Worm (Caenorhabditis elegans) whole organism, mixed stage, embryonic: ENCODE results near the gene cutl-25.

Experiments used
- blmp-1 ChIP-seq: fragments of 150-350 bp; optimal IDR thresholded peaks from 2 replicates; lab custom pipeline; 2014; ENCODE audit warnings: missing biosample characterization, missing genetic modification characterization
- ceh-39 ChIP-seq: fragments of 150-350 bp; optimal IDR thresholded peaks from 2 replicates; lab custom pipeline; 2014; ENCODE audit warnings: missing biosample characterization, missing genetic modification characterization
- ceh-43 ChIP-seq: fragments of 200-800 bp; sonication (Bioruptor generic); optimal IDR thresholded peaks from 2 replicates; lab custom pipeline; 2018; ENCODE audit warnings: mild to moderate bottlenecking, missing genetic modification characterization, moderate library complexity, missing compliant biosample characterization
- ceh-83 ChIP-seq: fragments of 200-800 bp; sonication (Bioruptor generic); optimal IDR thresholded peaks from 2 replicates; lab custom pipeline; 2018; ENCODE audit warnings: mild to moderate bottlenecking, missing genetic modification characterization, missing compliant biosample characterization
- ces-1 ChIP-seq: fragments of 150-350 bp; optimal IDR thresholded peaks from 2 replicates; lab custom pipeline; 2014; ENCODE audit warnings: missing biosample characterization, missing genetic modification reagents, missing genetic modification characterization
- cnd-1 ChIP-seq: fragments of 200-800 bp; sonication (Bioruptor generic); optimal IDR thresholded peaks from 2 replicates; lab custom pipeline; 2018; ENCODE audit warnings: mild to moderate bottlenecking, missing genetic modification characterization, missing compliant biosample characterization
- drap-1 ChIP-seq: fragments of 200-800 bp; sonication (Bioruptor generic); optimal IDR thresholded peaks from 3 replicates; lab custom pipeline; 2018; ENCODE audit warnings: mild to moderate bottlenecking, missing genetic modification characterization, missing compliant biosample characterization
- elt-1 ChIP-seq: sonication (generic microtip); optimal IDR thresholded peaks from 2 replicates; lab custom pipeline; 2017; ENCODE audit warnings: missing genetic modification characterization, mild to moderate bottlenecking, missing compliant biosample characterization, antibody characterized with exemption, moderate library complexity, borderline replicate concordance; ENCODE audit not compliant: insufficient read depth
- elt-3 ChIP-seq: fragments of 150-350 bp; optimal IDR thresholded peaks from 2 replicates; lab custom pipeline; 2014; ENCODE audit warnings: missing biosample characterization, missing genetic modification characterization
- flh-1 ChIP-seq: fragments of 200-800 bp; sonication (Bioruptor generic); optimal IDR thresholded peaks from 2 replicates; lab custom pipeline; 2018; ENCODE audit warnings: mild to moderate bottlenecking, missing genetic modification characterization, moderate library complexity, missing compliant biosample characterization
- ham-2 ChIP-seq: fragments of 200-800 bp; sonication (Bioruptor generic); optimal IDR thresholded peaks from 2 replicates; lab custom pipeline; 2018; ENCODE audit warnings: mild to moderate bottlenecking, missing genetic modification characterization, missing compliant biosample characterization
- hlh-1 ChIP-seq: fragments of 150-350 bp; optimal IDR thresholded peaks from 2 replicates; lab custom pipeline; 2014; ENCODE audit warnings: missing biosample characterization, missing genetic modification reagents, missing genetic modification characterization
- lin-13 ChIP-seq: fragments of 150-350 bp; optimal IDR thresholded peaks from 2 replicates; lab custom pipeline; 2014; ENCODE audit warnings: missing biosample characterization, missing genetic modification characterization
- lin-32 ChIP-seq: fragments of 200-800 bp; sonication (Bioruptor generic); optimal IDR thresholded peaks from 2 replicates; lab custom pipeline; 2018; ENCODE audit warnings: mild to moderate bottlenecking, missing genetic modification characterization, missing compliant biosample characterization
- lsy-2 ChIP-seq: fragments of 150-350 bp; optimal IDR thresholded peaks from 2 replicates; lab custom pipeline; 2014; ENCODE audit warnings: missing biosample characterization, missing genetic modification characterization
- mep-1 ChIP-seq: fragments of 150-350 bp; optimal IDR thresholded peaks from 2 replicates; lab custom pipeline; 2017; ENCODE audit warnings: missing biosample characterization, missing genetic modification reagents, missing genetic modification characterization, inconsistent platforms
- mls-2 ChIP-seq: sonication (generic microtip); optimal IDR thresholded peaks from 2 replicates; lab custom pipeline; 2016; ENCODE audit warnings: mild to moderate bottlenecking, missing genetic modification characterization, moderate library complexity, missing compliant biosample characterization
- nhr-12 ChIP-seq: fragments of 150-350 bp; optimal IDR thresholded peaks from 2 replicates; lab custom pipeline; 2014; ENCODE audit warnings: missing biosample characterization, missing genetic modification characterization
- nhr-2 ChIP-seq: fragments of 150-350 bp; optimal IDR thresholded peaks from 2 replicates; lab custom pipeline; 2014; ENCODE audit warnings: missing biosample characterization, missing genetic modification characterization
- nhr-28 ChIP-seq: fragments of 150-350 bp; optimal IDR thresholded peaks from 2 replicates; lab custom pipeline; 2014; ENCODE audit warnings: missing biosample characterization, missing genetic modification characterization
- pha-4 ChIP-seq: fragments of 150-350 bp; optimal IDR thresholded peaks from 2 replicates; lab custom pipeline; 2018; ENCODE audit warnings: missing biosample characterization, missing genetic modification reagents, missing genetic modification characterization
- sptf-1 ChIP-seq: sonication (generic microtip); optimal IDR thresholded peaks from 2 replicates; lab custom pipeline; 2017; ENCODE audit warnings: mild to moderate bottlenecking, missing genetic modification characterization, moderate library complexity, missing compliant biosample characterization
- tbx-8 ChIP-seq: fragments of 200-800 bp; sonication (Bioruptor generic); optimal IDR thresholded peaks from 2 replicates; lab custom pipeline; 2018; ENCODE audit warnings: mild to moderate bottlenecking, missing genetic modification characterization, moderate library complexity, missing compliant biosample characterization
- unc-120 ChIP-seq: sonication (generic microtip); optimal IDR thresholded peaks from 2 replicates; lab custom pipeline; 2017; ENCODE audit warnings: missing genetic modification characterization, missing compliant biosample characterization; ENCODE audit not compliant: poor library complexity, severe bottlenecking
- unc-39 ChIP-seq: fragments of 150-350 bp; optimal IDR thresholded peaks from 2 replicates; lab custom pipeline; 2014; ENCODE audit warnings: missing biosample characterization, missing genetic modification characterization
- unc-62 ChIP-seq: fragments of 150-350 bp; optimal IDR thresholded peaks from 2 replicates; lab custom pipeline; 2014; ENCODE audit warnings: missing biosample characterization, missing genetic modification reagents, missing genetic modification characterization
- zip-8 ChIP-seq: fragments of 150-350 bp; optimal IDR thresholded peaks from 2 replicates; lab custom pipeline; 2014; ENCODE audit warnings: missing biosample characterization, missing genetic modification characterization
- ztf-11 ChIP-seq: fragments of 150-350 bp; optimal IDR thresholded peaks from 2 replicates; lab custom pipeline; 2014; ENCODE audit warnings: missing biosample characterization, missing genetic modification characterization

The cutl-25 gene

ce11 chrIII:3047040-3047439 is at the start of gene cutl-25:
TSS of gene cutl-25 (minus strand) at chrIII:3047140.
- TF ChIP-seq unc-120 (tag; lab: Kevin White, UChicago) (no peak), elt-3 (tag; lab: Kevin White, UChicago) (no peak), tbx-8 (GFP tag; lab: Kevin White, UChicago) (no peak), flh-1 (GFP tag; lab: Kevin White, UChicago) (no peak), hlh-1 (tag; lab: Kevin White, UChicago) (no peak), unc-62 (no peak), ceh-39 (tag; lab: Kevin White, UChicago) (no peak), zip-8 (tag; lab: Kevin White, UChicago) (no peak), pha-4 (tag; lab: Kevin White, UChicago) (no peak), ceh-43 (GFP tag; lab: Kevin White, UChicago) (no peak), mls-2 (tag; lab: Kevin White, UChicago) (no peak), nhr-2 (tag; lab: Kevin White, UChicago) (no peak), nhr-28 (tag; lab: Kevin White, UChicago) (no peak), nhr-12 (tag; lab: Kevin White, UChicago) (no peak)

DNA sequence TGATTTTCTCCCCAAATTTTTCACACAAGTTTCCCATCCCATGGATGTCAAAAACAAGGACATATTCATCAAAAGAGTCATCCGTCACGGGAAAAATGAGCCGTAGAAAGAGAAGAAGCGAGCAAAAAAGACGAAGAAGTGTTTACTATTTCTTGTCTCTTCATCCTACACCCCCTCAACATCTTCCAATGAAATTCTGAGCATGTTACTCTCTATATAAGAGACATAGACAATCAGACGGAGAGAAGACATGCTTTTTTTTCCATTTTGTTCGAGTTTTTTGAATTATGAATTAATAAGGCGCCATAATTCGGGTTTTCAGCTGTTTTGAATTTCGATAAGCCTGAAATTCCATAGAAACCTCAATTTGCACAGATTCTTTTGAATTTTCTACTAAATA is 49.2 kb upstream of the cutl-25 start:
- TF ChIP-seq elt-1 (tag; lab: Kevin White, UChicago) (no peak), ces-1 (peak; percentile 27)

DNA sequence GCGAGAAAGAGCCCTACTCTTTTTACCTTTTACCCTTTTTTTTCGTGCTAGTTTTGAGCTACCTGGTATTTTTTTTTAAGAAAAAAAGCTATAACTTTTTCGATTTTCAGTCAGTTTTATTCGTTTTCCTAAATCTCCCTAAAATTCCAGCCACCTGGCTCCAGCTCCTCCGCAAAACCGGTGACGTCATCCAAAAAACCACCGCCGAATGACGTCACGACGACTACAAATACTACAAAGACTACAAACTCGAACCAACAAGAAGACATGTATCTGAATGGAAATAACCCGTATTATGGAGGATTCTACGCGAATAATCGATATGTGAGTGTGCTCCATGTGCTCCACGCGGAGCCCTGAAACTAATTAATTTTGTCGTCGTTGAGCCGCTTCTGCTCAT is 47.8 kb upstream of the cutl-25 start:
- no peak for TF ChIP-seq elt-3 (tag; lab: Kevin White, UChicago)
- no peak for TF ChIP-seq mep-1 (tag; lab: Kevin White, UChicago)
- peak; percentile 90 for TF ChIP-seq zip-8 (tag; lab: Kevin White, UChicago)
- TF ChIP-seq lin-32 (GFP tag; lab: Kevin White, UChicago) = no peak
- no peak for TF ChIP-seq cnd-1 (tag; lab: Kevin White, UChicago)
- TF ChIP-seq nhr-28 (tag; lab: Kevin White, UChicago) = no peak
- no peak for TF ChIP-seq mls-2 (tag; lab: Kevin White, UChicago)
- no peak for TF ChIP-seq flh-1 (GFP tag; lab: Kevin White, UChicago)
- no peak for TF ChIP-seq blmp-1 (tag; lab: Kevin White, UChicago)

- no peak for TF ChIP-seq tbx-8 (GFP tag; lab: Kevin White, UChicago)
- TF ChIP-seq zip-8 (tag; lab: Kevin White, UChicago) = no peak
- TF ChIP-seq ceh-83 (GFP tag; lab: Kevin White, UChicago) = no peak
- TF ChIP-seq sptf-1 = no peak
- no peak for TF ChIP-seq ham-2 (GFP tag; lab: Kevin White, UChicago)
- no peak for TF ChIP-seq blmp-1 (tag; lab: Kevin White, UChicago)
- no peak for TF ChIP-seq cnd-1 (tag; lab: Kevin White, UChicago)
- TF ChIP-seq ztf-11 (tag; lab: Kevin White, UChicago) = no peak
- TF ChIP-seq flh-1 (GFP tag; lab: Kevin White, UChicago) = no peak
- TF ChIP-seq lin-32 (GFP tag; lab: Kevin White, UChicago) = no peak
These were observed 44.6 kb upstream of the cutl-25 start, which contains the start of gene ccep-135 for ce11 chrIII:3091572-3091971. TSS of gene ccep-135 (plus strand) at chrIII:3091872.

DNA sequence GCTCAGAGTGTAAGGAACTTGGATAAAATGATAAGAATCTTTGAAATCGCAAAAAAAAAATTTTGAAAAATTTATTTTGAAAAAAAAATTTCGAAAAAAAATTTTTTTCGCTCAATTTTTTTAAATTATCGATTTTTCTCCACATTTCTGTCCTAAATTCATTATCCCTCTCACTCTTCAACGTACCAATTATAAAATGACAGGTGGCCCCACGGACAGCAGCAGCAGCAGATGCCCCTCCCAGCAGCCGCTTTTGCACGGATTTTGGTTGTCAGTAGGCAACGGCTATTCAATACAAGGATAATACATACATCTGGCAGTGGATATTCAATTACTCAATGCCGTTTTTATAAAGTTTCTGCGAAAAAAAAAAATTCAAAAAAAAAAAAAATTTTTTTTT is 39.5 kb upstream of the cutl-25 start, which contains the start of gene sft-1:
TSS of gene sft-1 (plus strand) at position 201 of the 400 bp plus-strand sequence.
- no peak for TF ChIP-seq ceh-39 (tag; lab: Kevin White, UChicago)
- TF ChIP-seq lin-32 (GFP tag; lab: Kevin White, UChicago) = peak; percentile 74
- TF ChIP-seq elt-3 (tag; lab: Kevin White, UChicago) = no peak
- TF ChIP-seq lin-13 (tag; lab: Kevin White, UChicago) = no peak
- no peak for TF ChIP-seq unc-39 (tag; lab: Kevin White, UChicago)
- no peak for TF ChIP-seq ztf-11 (tag; lab: Kevin White, UChicago)
- TF ChIP-seq ces-1 = peak; percentile 65
- TF ChIP-seq cnd-1 (tag; lab: Kevin White, UChicago) = peak; percentile 69
- no peak for TF ChIP-seq drap-1 (GFP tag; lab: Kevin White, UChicago)
- no peak for TF ChIP-seq lsy-2 (tag; lab: Kevin White, UChicago)
- TF ChIP-seq blmp-1 (tag; lab: Kevin White, UChicago) = no peak
- no peak for TF ChIP-seq tbx-8 (GFP tag; lab: Kevin White, UChicago)
- peak; percentile 90 for TF ChIP-seq hlh-1 (tag; lab: Kevin White, UChicago)
- TF ChIP-seq unc-62 = no peak
- TF ChIP-seq, all 35 proteins: peak for 4
